Fruit fly (Drosophila melanogaster): Measurements from ENCODE around the gene yellow-e.

The yellow-e gene

DNA sequence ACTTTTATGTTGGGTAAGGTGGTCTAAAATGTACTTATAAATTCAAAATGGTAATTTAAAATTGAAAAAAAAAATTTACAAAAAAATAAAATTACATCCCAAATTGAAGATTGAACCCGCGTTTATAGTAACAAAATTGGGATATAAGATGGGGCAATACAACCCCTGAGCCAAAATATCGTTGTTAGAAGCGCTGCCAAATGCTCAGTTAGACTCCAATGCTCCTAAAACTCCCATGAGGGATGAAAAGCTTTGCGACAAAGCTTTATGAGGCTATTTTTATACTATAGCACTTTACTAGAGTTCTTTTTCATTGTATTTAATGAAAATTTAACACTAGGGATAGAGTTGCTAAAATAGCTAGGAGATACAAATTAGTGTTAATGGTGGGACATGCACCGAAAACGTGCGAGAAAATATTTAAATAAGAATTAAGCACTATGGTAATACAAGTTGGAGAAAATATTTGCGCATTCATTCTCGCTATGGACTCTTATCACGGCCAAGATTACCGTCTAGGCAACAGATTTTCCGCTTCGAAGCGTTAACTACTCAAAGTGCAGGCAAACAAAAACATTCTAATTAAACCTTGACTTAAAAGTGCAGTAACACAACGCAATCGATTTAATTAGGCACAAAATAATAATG is 51.6 kb downstream of the yellow-e start:
- TF ChIP-seq CG10348 (GFP tag; IDR thresholded peaks at IDR 0.05) (no peak), CG9948 (tag; optimal IDR thresholded peaks at IDR 0.05) (no peak), CG14655 (GFP tag; optimal IDR thresholded peaks at IDR 0.05) (no peak), CG13204 (GFP tag; optimal IDR thresholded peaks at IDR 0.05) (no peak), CG4496 (GFP tag; IDR thresholded peaks at IDR 0.05) (no peak), gl (tag; optimal IDR thresholded peaks at IDR 0.05) (no peak), CG15710 (tag; optimal IDR thresholded peaks at IDR 0.05) (no peak), D1 (tag; optimal IDR thresholded peaks at IDR 0.05) (no peak), fd96Ca (GFP tag; IDR thresholded peaks at IDR 0.05) (no peak), Pif1B (GFP tag; optimal IDR thresholded peaks at IDR 0.05) (no peak), Snoo (tag; optimal IDR thresholded peaks at IDR 0.05) (no peak), CG34367 (tag; optimal IDR thresholded peaks at IDR 0.05) (no peak), CG12605 (GFP tag; IDR thresholded peaks at IDR 0.05) (no peak), CG8159 (tag; optimal IDR thresholded peaks at IDR 0.05) (no peak), CG32121 (GFP tag; IDR thresholded peaks at IDR 0.05) (no peak)

- TF ChIP-seq CG4496 (GFP tag; IDR thresholded peaks at IDR 0.05) (peak; percentile 78), D1 (tag; optimal IDR thresholded peaks at IDR 0.05) (peak; percentile 18), Pif1A (GFP tag; optimal IDR thresholded peaks at IDR 0.05) (peak; percentile 30), CG32121 (GFP tag; IDR thresholded peaks at IDR 0.05) (no peak), EcR (GFP tag; optimal IDR thresholded peaks at IDR 0.05) (no peak), CG15710 (tag; optimal IDR thresholded peaks at IDR 0.05) (no peak)
Observed at dm6 chr3R:13360108-13360507, 55.0 kb downstream of the yellow-e start.

All from whole organism, pupa.